Fruit fly (Drosophila melanogaster) whole organism, embryonic: ENCODE measurements around the gene wge.

Experiments used
- Atf-2 ChIP-seq: fragments of 200-800 bp; sonication (Bioruptor generic); optimal IDR thresholded peaks from 2 replicates; lab custom pipeline; 2016; ENCODE audit warnings: missing biosample characterization, missing genetic modification characterization
- BtbVII ChIP-seq: fragments of 200-800 bp; sonication (Bioruptor generic); optimal IDR thresholded peaks from 3 replicates; lab custom pipeline; 2017; ENCODE audit warnings: missing biosample characterization, mild to moderate bottlenecking, missing genetic modification characterization
- CG11695 ChIP-seq: fragments of 200-800 bp; sonication (Bioruptor generic); IDR thresholded peaks from 3 replicates; pipeline ENCODE4 v1.3.6; 2022; ENCODE audit warnings: missing biosample characterization, missing genetic modification characterization
- CG14667 ChIP-seq: fragments of 200-800 bp; sonication (Bioruptor generic); IDR thresholded peaks from 2 replicates; pipeline ENCODE4 v1.3.6; 2022; ENCODE audit warnings: missing biosample characterization, missing genetic modification characterization
- CG15479 ChIP-seq: fragments of 200-800 bp; sonication (Bioruptor generic); optimal IDR thresholded peaks from 3 replicates; lab custom pipeline; 2019; ENCODE audit warnings: missing biosample characterization, mild to moderate bottlenecking, missing genetic modification characterization, moderate library complexity
- CG16779 ChIP-seq: fragments of 200-800 bp; sonication (Bioruptor generic); IDR thresholded peaks from 2 replicates; pipeline ENCODE4 v1.3.6; 2022; ENCODE audit warnings: missing biosample characterization, missing genetic modification characterization
- CG2199 ChIP-seq: fragments of 200-800 bp; sonication (Bioruptor generic); IDR thresholded peaks from 3 replicates; pipeline ENCODE4 v1.3.6; 2022; ENCODE audit warnings: missing biosample characterization, missing genetic modification characterization
- CG2678 ChIP-seq: fragments of 200-800 bp; sonication (Bioruptor generic); optimal IDR thresholded peaks from 3 replicates; lab custom pipeline; 2019; ENCODE audit warnings: missing biosample characterization, mild to moderate bottlenecking, missing genetic modification characterization, moderate library complexity
- CG33557 ChIP-seq: fragments of 200-800 bp; sonication (Bioruptor generic); optimal IDR thresholded peaks from 2 replicates; lab custom pipeline; 2019; ENCODE audit warnings: missing biosample characterization, mild to moderate bottlenecking, missing genetic modification characterization, moderate library complexity
- CG42726 ChIP-seq: fragments of 200-800 bp; sonication (Bioruptor generic); IDR thresholded peaks from 2 replicates; pipeline ENCODE4 v1.3.6; 2022; ENCODE audit warnings: missing biosample characterization, missing genetic modification characterization; ENCODE audit not compliant: partially characterized antibody
- CG5953 ChIP-seq: fragments of 200-800 bp; sonication (Bioruptor generic); IDR thresholded peaks from 2 replicates; pipeline ENCODE4 v1.3.6; 2022; ENCODE audit warnings: missing biosample characterization, missing genetic modification characterization
- CG6683 ChIP-seq: fragments of 200-800 bp; sonication (Bioruptor generic); optimal IDR thresholded peaks from 2 replicates; lab custom pipeline; 2017; ENCODE audit warnings: missing biosample characterization, mild to moderate bottlenecking, missing genetic modification characterization, missing genetic modification reagents
- CG6791 ChIP-seq: fragments of 200-800 bp; sonication (Bioruptor generic); IDR thresholded peaks from 3 replicates; pipeline ENCODE4 v1.3.6; 2022; ENCODE audit warnings: missing biosample characterization, missing genetic modification characterization; ENCODE audit not compliant: partially characterized antibody
- CG7987 ChIP-seq: fragments of 200-800 bp; sonication (Bioruptor generic); optimal IDR thresholded peaks from 2 replicates; lab custom pipeline; 2018; ENCODE audit warnings: missing biosample characterization, mild to moderate bottlenecking, missing genetic modification characterization, moderate library complexity
- CkIIα-i1 ChIP-seq: fragments of 200-800 bp; sonication (Bioruptor generic); IDR thresholded peaks from 2 replicates; pipeline ENCODE4 v1.3.6; 2022; ENCODE audit warnings: missing biosample characterization, missing genetic modification characterization
- Fer2 ChIP-seq: fragments of 200-800 bp; sonication (Bioruptor generic); optimal IDR thresholded peaks from 2 replicates; lab custom pipeline; 2018; ENCODE audit warnings: missing biosample characterization, mild to moderate bottlenecking, missing genetic modification characterization, moderate library complexity
- Gsc ChIP-seq: fragments of 200-800 bp; sonication (Bioruptor generic); IDR thresholded peaks from 2 replicates; pipeline ENCODE4 v1.3.6; 2022; ENCODE audit warnings: missing biosample characterization, missing genetic modification characterization
- Hr3 ChIP-seq: fragments of 200-800 bp; sonication (Bioruptor generic); optimal IDR thresholded peaks from 3 replicates; lab custom pipeline; 2016; ENCODE audit warnings: missing biosample characterization, missing genetic modification characterization
- NC2β ChIP-seq: fragments of 200-800 bp; sonication (Bioruptor generic); optimal IDR thresholded peaks from 2 replicates; lab custom pipeline; 2016; ENCODE audit warnings: missing biosample characterization, missing genetic modification characterization
- NFAT ChIP-seq: fragments of 200-800 bp; sonication (Bioruptor generic); IDR thresholded peaks from 2 replicates; pipeline ENCODE4 v1.3.6; 2022; ENCODE audit warnings: missing biosample characterization, missing genetic modification characterization
- Poxn ChIP-seq: fragments of 200-800 bp; sonication (Bioruptor generic); IDR thresholded peaks from 2 replicates; pipeline ENCODE4 v1.3.6; 2022; ENCODE audit warnings: missing biosample characterization, missing genetic modification characterization
- Spps ChIP-seq: fragments of 200-800 bp; sonication (Bioruptor generic); optimal IDR thresholded peaks from 2 replicates; lab custom pipeline; 2018; ENCODE audit warnings: missing biosample characterization, mild to moderate bottlenecking, missing genetic modification characterization
- Ssrp ChIP-seq: fragments of 200-800 bp; sonication (Bioruptor generic); optimal IDR thresholded peaks from 2 replicates; lab custom pipeline; 2018; ENCODE audit warnings: missing biosample characterization, mild to moderate bottlenecking, missing genetic modification characterization, moderate library complexity
- TFAM ChIP-seq: fragments of 200-800 bp; sonication (Bioruptor generic); optimal IDR thresholded peaks from 2 replicates; lab custom pipeline; 2017; ENCODE audit warnings: missing biosample characterization, missing genetic modification characterization, inconsistent platforms
- YL-1 ChIP-seq: fragments of 200-800 bp; sonication (Bioruptor generic); optimal IDR thresholded peaks from 3 replicates; lab custom pipeline; 2017; ENCODE audit warnings: missing biosample characterization, mild to moderate bottlenecking, missing genetic modification characterization
- ara ChIP-seq: fragments of 200-800 bp; sonication (Bioruptor generic); IDR thresholded peaks from 2 replicates; pipeline ENCODE4 v1.3.6; 2022; ENCODE audit warnings: missing biosample characterization, missing genetic modification characterization
- br ChIP-seq: fragments of >200 bp; optimal IDR thresholded peaks from 2 replicates; lab custom pipeline; 2017
- crc ChIP-seq: fragments of 200-800 bp; sonication (Bioruptor generic); optimal IDR thresholded peaks from 2 replicates; lab custom pipeline; 2016; ENCODE audit warnings: missing biosample characterization, missing genetic modification characterization
- croc ChIP-seq: fragments of 200-800 bp; sonication (Bioruptor generic); conservative IDR thresholded peaks from 3 replicates; pipeline ENCODE4 v1.3.6; 2022; ENCODE audit warnings: missing biosample characterization, missing genetic modification characterization
- cwo ChIP-seq: fragments of 200-800 bp; sonication (Bioruptor generic); optimal IDR thresholded peaks from 3 replicates; lab custom pipeline; 2017; ENCODE audit warnings: missing biosample characterization, missing genetic modification characterization, mild to moderate bottlenecking, moderate library complexity, missing genetic modification reagents
- dmrt99B ChIP-seq: fragments of 200-800 bp; sonication (Bioruptor generic); optimal IDR thresholded peaks from 2 replicates; lab custom pipeline; 2018; ENCODE audit warnings: missing biosample characterization, mild to moderate bottlenecking, missing genetic modification characterization, moderate library complexity
- fru ChIP-seq: fragments of >200 bp; optimal IDR thresholded peaks from 2 replicates; lab custom pipeline; 2017
- gem ChIP-seq: fragments of 200-800 bp; sonication (Bioruptor generic); optimal IDR thresholded peaks from 2 replicates; lab custom pipeline; 2019; ENCODE audit warnings: missing biosample characterization, mild to moderate bottlenecking, missing genetic modification characterization, moderate library complexity
- hbn ChIP-seq: fragments of 200-800 bp; sonication (Bioruptor generic); IDR thresholded peaks from 2 replicates; pipeline ENCODE4 v1.3.6; 2022; ENCODE audit warnings: missing biosample characterization, missing genetic modification characterization; ENCODE audit not compliant: partially characterized antibody
- her ChIP-seq: fragments of 200-800 bp; sonication (Bioruptor generic); optimal IDR thresholded peaks from 2 replicates; lab custom pipeline; 2016; ENCODE audit warnings: missing biosample characterization, missing genetic modification characterization
- hth ChIP-seq: fragments of >200 bp; optimal IDR thresholded peaks from 2 replicates; lab custom pipeline; 2017; ENCODE audit warnings: inconsistent platforms
- kni ChIP-seq: fragments of 200-800 bp; sonication (Bioruptor generic); optimal IDR thresholded peaks from 3 replicates; lab custom pipeline; 2017; ENCODE audit warnings: mild to moderate bottlenecking, missing biosample characterization, missing genetic modification reagents, missing genetic modification characterization
- lab ChIP-seq: fragments of 200-800 bp; sonication (Bioruptor generic); optimal IDR thresholded peaks from 3 replicates; lab custom pipeline; 2017; ENCODE audit warnings: missing biosample characterization, missing genetic modification characterization, mild to moderate bottlenecking, moderate library complexity, missing genetic modification reagents
- mam ChIP-seq: fragments of 200-800 bp; sonication (Bioruptor generic); optimal IDR thresholded peaks from 3 replicates; lab custom pipeline; 2016; ENCODE audit warnings: missing biosample characterization, missing genetic modification characterization
- mld ChIP-seq: fragments of 200-800 bp; sonication (Bioruptor generic); IDR thresholded peaks from 3 replicates; pipeline ENCODE4 v1.3.6; 2022; ENCODE audit warnings: missing biosample characterization, missing genetic modification characterization; ENCODE audit not compliant: partially characterized antibody
- org-1 ChIP-seq: fragments of 200-800 bp; sonication (Bioruptor generic); optimal IDR thresholded peaks from 2 replicates; lab custom pipeline; 2017; ENCODE audit warnings: missing biosample characterization, missing genetic modification characterization
- otp ChIP-seq: fragments of 200-800 bp; sonication (Bioruptor generic); IDR thresholded peaks from 3 replicates; pipeline ENCODE4, ENCODE4 v1.3.6; 2022; ENCODE audit warnings: missing biosample characterization, missing genetic modification characterization
- pfk ChIP-seq: fragments of 200-800 bp; sonication (Bioruptor generic); optimal IDR thresholded peaks from 2 replicates; lab custom pipeline; 2018; ENCODE audit warnings: missing biosample characterization, mild to moderate bottlenecking, missing genetic modification characterization, moderate library complexity
- pnt ChIP-seq: fragments of 200-800 bp; sonication (Bioruptor generic); optimal IDR thresholded peaks from 3 replicates; lab custom pipeline; 2016; ENCODE audit warnings: missing biosample characterization, missing genetic modification characterization
- row ChIP-seq: fragments of 200-800 bp; sonication (Bioruptor generic); IDR thresholded peaks from 3 replicates; pipeline ENCODE4 v1.3.6; 2022; ENCODE audit warnings: missing biosample characterization, missing genetic modification characterization
- scrt ChIP-seq: fragments of 200-800 bp; sonication (Bioruptor generic); optimal IDR thresholded peaks from 2 replicates; lab custom pipeline; 2018; ENCODE audit warnings: missing biosample characterization, mild to moderate bottlenecking, missing genetic modification characterization, moderate library complexity
- sd ChIP-seq: fragments of 200-800 bp; sonication (Bioruptor generic); optimal IDR thresholded peaks from 3 replicates; lab custom pipeline; 2018; ENCODE audit warnings: missing biosample characterization, mild to moderate bottlenecking, missing genetic modification characterization, moderate library complexity
- sens-2 ChIP-seq: fragments of 200-800 bp; sonication (Bioruptor generic); IDR thresholded peaks from 2 replicates; pipeline ENCODE4 v1.3.6; 2022; ENCODE audit warnings: missing biosample characterization, missing genetic modification characterization
- tna ChIP-seq: fragments of 200-800 bp; sonication (Bioruptor generic); IDR thresholded peaks from 2 replicates; pipeline ENCODE4 v1.3.6; 2022; ENCODE audit warnings: missing biosample characterization, missing genetic modification characterization; ENCODE audit not compliant: partially characterized antibody
- wek ChIP-seq: fragments of 200-800 bp; sonication (Bioruptor generic); optimal IDR thresholded peaks from 3 replicates; lab custom pipeline; 2018; ENCODE audit warnings: missing biosample characterization, mild to moderate bottlenecking, missing genetic modification characterization, moderate library complexity
- zfh1 ChIP-seq: fragments of 200-800 bp; sonication (Bioruptor generic); IDR thresholded peaks from 3 replicates; pipeline ENCODE4 v1.3.6; 2022; ENCODE audit warnings: missing biosample characterization, missing genetic modification characterization

The wge gene

DNA sequence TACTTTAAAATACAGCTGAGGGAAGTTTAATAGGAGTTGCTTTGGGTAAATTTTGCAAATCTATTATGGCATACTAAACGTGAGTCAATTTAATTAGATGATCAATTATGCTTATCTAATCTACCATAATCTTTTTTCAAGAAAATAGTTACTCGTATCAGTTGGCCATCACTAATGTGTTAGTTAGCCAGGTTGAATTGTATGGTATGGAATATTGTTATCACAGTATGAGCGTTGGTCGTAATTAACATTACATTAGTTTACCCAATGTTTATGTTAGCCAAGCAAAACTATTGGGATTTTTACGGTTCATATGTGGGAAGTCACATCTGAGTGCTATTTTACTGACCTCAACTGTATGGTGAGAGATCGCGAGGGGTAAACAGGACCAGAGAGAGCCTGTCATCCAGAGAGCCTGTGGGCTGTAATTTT lies 47.4 kb downstream of the wge start (continued):
- TF ChIP-seq CG6683, result no peak
- peak; percentile 63 for TF ChIP-seq croc (GFP tag; lab: Robert Waterston, UW)
- no peak for TF ChIP-seq br (lab: Kevin White, UChicago)
- peak; percentile 83 for TF ChIP-seq row (GFP tag; lab: Robert Waterston, UW)
- peak; percentile 93 for TF ChIP-seq CG33557 (GFP tag; lab: Kevin White, UChicago)
- no peak for TF ChIP-seq pfk (GFP tag; lab: Kevin White, UChicago)
- peak; percentile 77 for TF ChIP-seq lab (GFP tag; lab: Kevin White, UChicago)
- 0 out of 2 replicates have a peak, but pooled peaks have one; percentile 23 for TF ChIP-seq ara (GFP tag; lab: Robert Waterston, UW)
- TF ChIP-seq wek, result no peak
- TF ChIP-seq BtbVII, result peak; percentile 44
- no peak for TF ChIP-seq Poxn (GFP tag; lab: Robert Waterston, UW)
- peak; percentile 11 for TF ChIP-seq kni
- TF ChIP-seq hbn (GFP tag; lab: Robert Waterston, UW), result no peak
- TF ChIP-seq dmrt99B (tag; lab: Kevin White, UChicago), result peak; percentile 66
- no peak for TF ChIP-seq CG14667
- TF ChIP-seq CkIIα-i1 (GFP tag; lab: Robert Waterston, UW), result no peak
- peak; percentile 79 for TF ChIP-seq CG2678 (tag; lab: Kevin White, UChicago)
- peak; percentile 26 for TF ChIP-seq YL-1 (GFP tag; lab: Kevin White, UChicago)
- TF ChIP-seq CG5953 (GFP tag; lab: Robert Waterston, UW), result no peak
- TF ChIP-seq mld, result no peak
- TF ChIP-seq Hr3 (GFP tag; lab: Kevin White, UChicago), result peak; percentile 76
- TF ChIP-seq her (GFP tag; lab: Kevin White, UChicago), result peak; percentile 41
- TF ChIP-seq org-1, result peak; percentile 83
- TF ChIP-seq NFAT (GFP tag; lab: Robert Waterston, UW), result no peak
- no peak for TF ChIP-seq CG16779
- TF ChIP-seq pnt (GFP tag; lab: Kevin White, UChicago), result peak; percentile 72
- TF ChIP-seq CG11695 (GFP tag; lab: Robert Waterston, UW), result peak; percentile 62; the same call in 2 of the 3 replicates
- peak; percentile 6 for TF ChIP-seq sd (tag; lab: Kevin White, UChicago)
- peak; percentile 77 for TF ChIP-seq Atf-2 (GFP tag; lab: Kevin White, UChicago)
- TF ChIP-seq hth (lab: Kevin White, UChicago), result no peak
- peak; percentile 82 for TF ChIP-seq NC2β (GFP tag; lab: Kevin White, UChicago)
- TF ChIP-seq tna (GFP tag; lab: Robert Waterston, UW), result no peak
- TF ChIP-seq CG7987 (GFP tag; lab: Kevin White, UChicago), result no peak
- peak; percentile 76; the same call in 2 of the 3 replicates for TF ChIP-seq zfh1 (GFP tag; lab: Robert Waterston, UW)
- TF ChIP-seq mam, result peak; percentile 51
- no peak for TF ChIP-seq CG2199 (GFP tag; lab: Robert Waterston, UW)
- TF ChIP-seq Spps, result peak; percentile 65
- no peak for TF ChIP-seq scrt (GFP tag; lab: Kevin White, UChicago)
- peak; percentile 85 for TF ChIP-seq gem (tag; lab: Kevin White, UChicago)
- peak; percentile 58; the same call in 1 of the 2 replicates for TF ChIP-seq sens-2 (GFP tag; lab: Robert Waterston, UW)
- TF ChIP-seq CG15479 (GFP tag; lab: Kevin White, UChicago), result peak; percentile 65
- no peak for TF ChIP-seq Gsc (GFP tag; lab: Robert Waterston, UW)
- TF ChIP-seq otp (GFP tag; lab: Robert Waterston, UW), result 0 out of 3 replicates have a peak, but pooled peaks have one; percentile 32
- peak; percentile 55 for TF ChIP-seq cwo (GFP tag; lab: Kevin White, UChicago)
- no peak for TF ChIP-seq fru (lab: Kevin White, UChicago)
- no peak for TF ChIP-seq CG42726
- TF ChIP-seq CG6791, result no peak
- peak; percentile 48 for TF ChIP-seq crc (GFP tag; lab: Kevin White, UChicago)
- TF ChIP-seq Ssrp (tag; lab: Kevin White, UChicago), result peak; percentile 70
- no peak for TF ChIP-seq TFAM (GFP tag; lab: Kevin White, UChicago)
- TF ChIP-seq Fer2 (tag; lab: Kevin White, UChicago), result no peak
